Worm (Caenorhabditis elegans) whole organism, L1 larva: ENCODE data around the gene F53A2.9.
A peak's percentile ranks its signal among the peaks of the same experiment; 100 is the strongest.

Experiments
- efl-1 ChIP-seq, 4 experiments: fragments of 150-350 bp; optimal IDR thresholded peaks in 3 of 4; peaks in 1 of 4; 1 replicate in 1 of 4; 2 replicates in 3 of 4; lab custom pipeline; 2014; ENCODE audit warnings: missing biosample characterization in 2 of 4, missing genetic modification characterization in 2 of 4, missing genetic modification reagents in 2 of 4
- mab-9 ChIP-seq: fragments of 200-800 bp; sonication (Bioruptor generic); IDR thresholded peaks from 2 replicates; pipeline ENCODE4 v1.3.6; 2022; ENCODE audit warnings: missing genetic modification reagents, missing genetic modification characterization, missing compliant biosample characterization
- nhr-12 ChIP-seq: sonication (generic microtip); optimal IDR thresholded peaks from 2 replicates; lab custom pipeline; 2017; ENCODE audit warnings: missing biosample characterization, missing genetic modification characterization
- nhr-28 ChIP-seq: fragments of 150-350 bp; optimal IDR thresholded peaks from 2 replicates; lab custom pipeline; 2014; ENCODE audit warnings: missing biosample characterization, missing genetic modification characterization
- unc-62 ChIP-seq: fragments of 150-350 bp; optimal IDR thresholded peaks from 2 replicates; lab custom pipeline; 2014; ENCODE audit warnings: missing biosample characterization, missing genetic modification reagents, missing genetic modification characterization

- TF ChIP-seq mab-9 (no peak), unc-62 (GFP tag; lab: Kevin White, UChicago) (no peak), nhr-28 (tag; lab: Kevin White, UChicago) (no peak), nhr-12 (tag; lab: Kevin White, UChicago) (no peak), efl-1 (optimal IDR thresholded peaks at IDR 0.05; lab: Kevin White, UChicago) (no peak), efl-1 (GFP tag; optimal IDR thresholded peaks at IDR 0.05 in 1 of 2; lab: Kevin White, UChicago) (peak in 1 of 2 experiments; percentile 72)
Measured at ce11 chrIII:13315071-13315470, 44.1 kb downstream of the F53A2.9 start, which contains the start of gene dph-7.
